Fruit fly (Drosophila melanogaster) whole organism, prepupa: ENCODE results near the gene Tat.

Experiments
- Blimp-1 ChIP-seq: fragments of 200-800 bp; sonication (Bioruptor generic); optimal IDR thresholded peaks from 3 replicates; lab custom pipeline; 2017; ENCODE audit warnings: missing biosample characterization, missing genetic modification characterization, mild to moderate bottlenecking, moderate library complexity, missing genetic modification reagents
- CG10631 ChIP-seq: fragments of 200-800 bp; sonication (Bioruptor generic); optimal IDR thresholded peaks from 2 replicates; lab custom pipeline; 2016; ENCODE audit warnings: missing biosample characterization, missing genetic modification characterization
- CG10669 ChIP-seq: fragments of 200-800 bp; sonication (Bioruptor generic); optimal IDR thresholded peaks from 3 replicates; lab custom pipeline; 2018; ENCODE audit warnings: missing biosample characterization, mild to moderate bottlenecking, missing genetic modification characterization, moderate library complexity
- CG11294 ChIP-seq: fragments of 200-800 bp; sonication (Bioruptor generic); IDR thresholded peaks from 2 replicates; pipeline ENCODE4 v1.3.6; 2022; ENCODE audit warnings: missing biosample characterization, missing genetic modification characterization
- CG11762 ChIP-seq: fragments of 200-800 bp; sonication (Bioruptor generic); optimal IDR thresholded peaks from 3 replicates; lab custom pipeline; 2016; ENCODE audit warnings: missing biosample characterization, missing genetic modification characterization; ENCODE audit not compliant: insufficient read depth
- CG11902 ChIP-seq: fragments of 200-800 bp; sonication (Bioruptor generic); optimal IDR thresholded peaks from 3 replicates; lab custom pipeline; 2016; ENCODE audit warnings: missing biosample characterization, missing genetic modification characterization
- CG3032 ChIP-seq: fragments of 200-800 bp; optimal IDR thresholded peaks from 2 replicates; lab custom pipeline; 2019; ENCODE audit warnings: missing biosample characterization, mild to moderate bottlenecking, missing genetic modification characterization, moderate library complexity
- CG6163 ChIP-seq: fragments of 200-800 bp; sonication (Bioruptor generic); IDR thresholded peaks from 3 replicates; pipeline ENCODE4 v1.3.6; 2022; ENCODE audit warnings: missing biosample characterization, missing genetic modification characterization
- CG6792 ChIP-seq: fragments of 200-800 bp; sonication (Bioruptor generic); optimal IDR thresholded peaks from 3 replicates; lab custom pipeline; 2016; ENCODE audit warnings: missing biosample characterization, missing genetic modification characterization
- CG6808 ChIP-seq: fragments of 200-800 bp; sonication (Bioruptor generic); optimal IDR thresholded peaks from 3 replicates; lab custom pipeline; 2017; ENCODE audit warnings: missing biosample characterization, missing genetic modification characterization, mild to moderate bottlenecking, moderate library complexity, missing genetic modification reagents
- CG7368 ChIP-seq: fragments of 200-800 bp; sonication (Bioruptor generic); optimal IDR thresholded peaks from 3 replicates; lab custom pipeline; 2016; ENCODE audit warnings: missing biosample characterization, missing genetic modification characterization
- CG8119 ChIP-seq: fragments of 200-800 bp; sonication (Bioruptor generic); IDR thresholded peaks from 3 replicates; pipeline ENCODE4 v1.3.6; 2022; ENCODE audit warnings: missing biosample characterization, missing genetic modification characterization
- CG8319 ChIP-seq: fragments of 200-800 bp; sonication (Bioruptor generic); optimal IDR thresholded peaks from 3 replicates; lab custom pipeline; 2016; ENCODE audit warnings: missing biosample characterization, missing genetic modification characterization
- CG8632 ChIP-seq: fragments of 200-800 bp; sonication (Bioruptor generic); optimal IDR thresholded peaks from 3 replicates; lab custom pipeline; 2016; ENCODE audit warnings: missing biosample characterization, missing genetic modification characterization
- Eip75B ChIP-seq: fragments of 200-800 bp; sonication (Bioruptor generic); optimal IDR thresholded peaks from 3 replicates; lab custom pipeline; 2016; ENCODE audit warnings: missing biosample characterization, missing genetic modification characterization
- Eip78C ChIP-seq: fragments of 200-800 bp; sonication (Bioruptor generic); peaks from one replicate; lab custom pipeline; 2016; ENCODE audit warnings: missing biosample characterization, missing genetic modification characterization
- Eip93F ChIP-seq: fragments of 200-800 bp; sonication (Bioruptor generic); optimal IDR thresholded peaks from 2 replicates; lab custom pipeline; 2016; ENCODE audit warnings: missing biosample characterization, mild to moderate bottlenecking, missing genetic modification characterization
- Ets21C ChIP-seq: fragments of 200-800 bp; sonication (Bioruptor generic); optimal IDR thresholded peaks from 3 replicates; lab custom pipeline; 2016; ENCODE audit warnings: missing biosample characterization, missing genetic modification characterization
- Ets96B ChIP-seq: fragments of 200-800 bp; optimal IDR thresholded peaks from 2 replicates; lab custom pipeline; 2019; ENCODE audit warnings: missing biosample characterization, mild to moderate bottlenecking, missing genetic modification characterization, moderate library complexity
- Hr38 ChIP-seq: sonication (Bioruptor generic); optimal IDR thresholded peaks from 2 replicates; lab custom pipeline; 2016; ENCODE audit warnings: missing biosample characterization, missing genetic modification characterization
- Hr39 ChIP-seq: fragments of 200-800 bp; sonication (Bioruptor generic); optimal IDR thresholded peaks from 2 replicates; lab custom pipeline; 2016; ENCODE audit warnings: missing biosample characterization, missing genetic modification characterization
- Hr4 ChIP-seq: fragments of 200-800 bp; sonication (Bioruptor generic); optimal IDR thresholded peaks from 3 replicates; lab custom pipeline; 2016; ENCODE audit warnings: missing biosample characterization, missing genetic modification characterization
- Lpt ChIP-seq: fragments of 200-800 bp; sonication (Bioruptor generic); optimal IDR thresholded peaks from 3 replicates; lab custom pipeline; 2016; ENCODE audit warnings: missing biosample characterization, missing genetic modification characterization
- OdsH ChIP-seq: fragments of 200-800 bp; sonication (Bioruptor generic); optimal IDR thresholded peaks from 3 replicates; lab custom pipeline; 2016; ENCODE audit warnings: missing biosample characterization, missing genetic modification characterization
- Smox ChIP-seq: fragments of 200-800 bp; sonication (Bioruptor generic); optimal IDR thresholded peaks from 3 replicates; lab custom pipeline; 2016; ENCODE audit warnings: missing biosample characterization, missing genetic modification characterization
- Sox102F ChIP-seq: fragments of 200-800 bp; sonication (Bioruptor generic); optimal IDR thresholded peaks from 2 replicates; lab custom pipeline; 2016; ENCODE audit warnings: missing biosample characterization, mild to moderate bottlenecking, missing genetic modification characterization
- Sox14 ChIP-seq: fragments of 200-800 bp; sonication (Bioruptor generic); optimal IDR thresholded peaks from 3 replicates; lab custom pipeline; 2016; ENCODE audit warnings: missing biosample characterization, missing genetic modification characterization
- achi ChIP-seq: fragments of 200-800 bp; sonication (Bioruptor generic); optimal IDR thresholded peaks from 3 replicates; lab custom pipeline; 2016; ENCODE audit warnings: missing biosample characterization, missing genetic modification characterization
- acj6 ChIP-seq: fragments of 200-800 bp; sonication (Bioruptor generic); optimal IDR thresholded peaks from 3 replicates; lab custom pipeline; 2016; ENCODE audit warnings: missing biosample characterization, missing genetic modification characterization
- cyc ChIP-seq: fragments of 200-800 bp; sonication (Bioruptor generic); optimal IDR thresholded peaks from 3 replicates; lab custom pipeline; 2016; ENCODE audit warnings: missing biosample characterization, missing genetic modification characterization
- dsx ChIP-seq: fragments of 200-800 bp; optimal IDR thresholded peaks from 3 replicates; lab custom pipeline; 2019; ENCODE audit warnings: missing biosample characterization, mild to moderate bottlenecking, missing genetic modification characterization, moderate library complexity; ENCODE audit not compliant: poor library complexity, severe bottlenecking
- eg ChIP-seq: fragments of 200-800 bp; sonication (Bioruptor generic); IDR thresholded peaks from 3 replicates; pipeline ENCODE4 v1.3.6; 2022; ENCODE audit warnings: missing biosample characterization, missing genetic modification characterization
- fd59A ChIP-seq: fragments of 200-800 bp; sonication (Bioruptor generic); optimal IDR thresholded peaks from 2 replicates; lab custom pipeline; 2017; ENCODE audit warnings: missing biosample characterization, mild to moderate bottlenecking, missing genetic modification characterization, missing genetic modification reagents
- fkh ChIP-seq: fragments of 200-800 bp; sonication (Bioruptor generic); optimal IDR thresholded peaks from 3 replicates; lab custom pipeline; 2017; ENCODE audit warnings: missing biosample characterization, mild to moderate bottlenecking, missing genetic modification characterization, moderate library complexity
- net ChIP-seq: fragments of 200-800 bp; sonication (Bioruptor generic); optimal IDR thresholded peaks from 3 replicates; lab custom pipeline; 2016; ENCODE audit warnings: missing biosample characterization, missing genetic modification characterization
- pdm3 ChIP-seq: fragments of 200-800 bp; sonication (Bioruptor generic); optimal IDR thresholded peaks from 3 replicates; lab custom pipeline; 2016; ENCODE audit warnings: missing biosample characterization, missing genetic modification characterization
- salr ChIP-seq, 2 experiments: fragments of 200-800 bp; sonication (Bioruptor generic); optimal IDR thresholded peaks; 3 replicates each; lab custom pipeline; 2016 to 2018; ENCODE audit warnings: missing biosample characterization in 2 of 2, missing genetic modification characterization in 2 of 2, mild to moderate bottlenecking in 1 of 2
- topi ChIP-seq: fragments of 200-800 bp; sonication (Bioruptor generic); optimal IDR thresholded peaks from 3 replicates; lab custom pipeline; 2016; ENCODE audit warnings: missing biosample characterization, missing genetic modification characterization
- vri ChIP-seq: fragments of 200-800 bp; sonication (Bioruptor generic); optimal IDR thresholded peaks from 3 replicates; lab custom pipeline; 2016; ENCODE audit warnings: missing biosample characterization, mild to moderate bottlenecking, missing genetic modification characterization

Gene Tat

DNA sequence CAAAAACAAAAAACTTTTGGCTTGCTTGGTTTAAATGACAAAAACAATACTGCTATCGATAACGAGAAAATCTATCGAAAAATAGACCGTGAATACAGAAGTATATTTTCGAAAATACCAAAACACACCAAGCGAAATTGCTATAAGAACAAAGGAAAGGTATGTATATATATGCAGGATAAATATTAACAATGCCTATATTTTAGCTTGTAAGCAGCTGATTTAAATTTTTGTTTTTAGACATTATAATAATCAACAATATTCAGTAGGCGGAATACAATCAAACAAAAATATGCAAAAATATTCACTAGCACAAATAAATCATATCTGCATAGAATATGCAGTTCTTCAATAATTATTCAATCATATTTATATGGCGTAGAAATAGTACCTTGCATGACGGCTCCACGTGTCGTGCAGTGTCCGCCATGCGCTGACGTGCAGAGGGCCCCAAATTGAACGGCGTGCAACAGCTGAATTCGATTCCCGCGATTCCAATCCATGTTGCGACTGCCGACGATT, 23.1 kb upstream of the Tat start, which contains the start of the genes Fbxl4 and Dus2 (continued):
- peak; percentile 84 for TF ChIP-seq CG7368 (GFP tag; lab: Kevin White, UChicago)
- peak; percentile 87 for TF ChIP-seq CG8319 (GFP tag; lab: Kevin White, UChicago)
- TF ChIP-seq Lpt: peak; percentile 77
- peak; percentile 93 for TF ChIP-seq Hr4 (GFP tag; lab: Kevin White, UChicago)
- peak; percentile 85 for TF ChIP-seq net (GFP tag; lab: Kevin White, UChicago)
- peak; percentile 94 for TF ChIP-seq topi
- TF ChIP-seq pdm3: peak; percentile 93
- TF ChIP-seq Sox102F (GFP tag; lab: Kevin White, UChicago): peak; percentile 86
- peak; percentile 68 for TF ChIP-seq Blimp-1 (GFP tag; lab: Kevin White, UChicago)
- TF ChIP-seq CG11294 (GFP tag; lab: Robert Waterston, UW): peak; percentile 80
- peak; percentile 92 for TF ChIP-seq Eip75B (GFP tag; lab: Kevin White, UChicago)
- TF ChIP-seq salr (GFP tag; optimal IDR thresholded peaks at IDR 0.05; lab: Kevin White, UChicago): peak; percentile 73 to 89
- TF ChIP-seq Sox14 (GFP tag; lab: Kevin White, UChicago): peak; percentile 96
- TF ChIP-seq Ets21C (GFP tag; lab: Kevin White, UChicago): peak; percentile 91
- TF ChIP-seq Hr39 (GFP tag; lab: Kevin White, UChicago): peak; percentile 94
- peak; percentile 91 for TF ChIP-seq OdsH (GFP tag; lab: Kevin White, UChicago)
- TF ChIP-seq CG6808 (GFP tag; lab: Kevin White, UChicago): peak; percentile 81
- TF ChIP-seq cyc (GFP tag; lab: Kevin White, UChicago): peak; percentile 93
- TF ChIP-seq CG3032 (tag; lab: Kevin White, UChicago): peak; percentile 87
- peak; percentile 76 for TF ChIP-seq dsx (GFP tag; lab: Kevin White, UChicago)
- peak; percentile 90 for TF ChIP-seq Smox (GFP tag; lab: Kevin White, UChicago)
- peak; percentile 88 for TF ChIP-seq CG11902 (GFP tag; lab: Kevin White, UChicago)
- no peak for TF ChIP-seq vri (GFP tag; lab: Kevin White, UChicago)
- peak; percentile 93 for TF ChIP-seq CG10631 (GFP tag; lab: Kevin White, UChicago)
- TF ChIP-seq fkh (GFP tag; lab: Kevin White, UChicago): no peak
- peak; percentile 47 for TF ChIP-seq Hr38 (GFP tag; lab: Kevin White, UChicago)
- peak; percentile 89 for TF ChIP-seq eg (GFP tag; lab: Robert Waterston, UW)
- TF ChIP-seq CG11762: peak; percentile 82

DNA sequence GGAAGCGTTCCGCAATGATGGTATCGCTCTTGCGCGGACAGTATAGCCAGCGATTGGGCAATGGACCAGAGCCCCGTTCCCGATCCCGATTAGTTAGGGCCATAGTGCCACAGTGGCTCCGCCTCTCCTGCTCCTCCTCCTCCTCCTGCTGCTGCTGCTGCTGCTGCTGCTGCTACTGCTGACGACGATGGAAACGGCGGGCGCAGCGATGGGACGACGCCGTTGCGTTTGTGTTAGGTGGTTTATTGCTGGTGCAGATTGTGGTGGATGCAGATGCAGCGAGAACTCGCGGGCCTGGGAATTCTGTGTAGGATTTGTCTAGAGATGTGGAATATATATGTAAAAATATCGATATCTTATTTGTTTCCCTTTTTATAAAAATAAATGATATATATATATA, 18.5 kb upstream of the Tat start, which contains the start of gene mRNA-cap:
Gene mRNA-cap, minus strand, starts transcription at position 344 of the 400 bp plus-strand sequence.
- TF ChIP-seq Eip78C (GFP tag; lab: Kevin White, UChicago) (no peak), CG8319 (GFP tag; lab: Kevin White, UChicago) (no peak), eg (GFP tag; lab: Robert Waterston, UW) (no peak), fd59A (GFP tag; lab: Kevin White, UChicago) (no peak), CG11294 (GFP tag; lab: Robert Waterston, UW) (no peak), achi (GFP tag; lab: Kevin White, UChicago) (no peak), Sox102F (GFP tag; lab: Kevin White, UChicago) (no peak)

DNA sequence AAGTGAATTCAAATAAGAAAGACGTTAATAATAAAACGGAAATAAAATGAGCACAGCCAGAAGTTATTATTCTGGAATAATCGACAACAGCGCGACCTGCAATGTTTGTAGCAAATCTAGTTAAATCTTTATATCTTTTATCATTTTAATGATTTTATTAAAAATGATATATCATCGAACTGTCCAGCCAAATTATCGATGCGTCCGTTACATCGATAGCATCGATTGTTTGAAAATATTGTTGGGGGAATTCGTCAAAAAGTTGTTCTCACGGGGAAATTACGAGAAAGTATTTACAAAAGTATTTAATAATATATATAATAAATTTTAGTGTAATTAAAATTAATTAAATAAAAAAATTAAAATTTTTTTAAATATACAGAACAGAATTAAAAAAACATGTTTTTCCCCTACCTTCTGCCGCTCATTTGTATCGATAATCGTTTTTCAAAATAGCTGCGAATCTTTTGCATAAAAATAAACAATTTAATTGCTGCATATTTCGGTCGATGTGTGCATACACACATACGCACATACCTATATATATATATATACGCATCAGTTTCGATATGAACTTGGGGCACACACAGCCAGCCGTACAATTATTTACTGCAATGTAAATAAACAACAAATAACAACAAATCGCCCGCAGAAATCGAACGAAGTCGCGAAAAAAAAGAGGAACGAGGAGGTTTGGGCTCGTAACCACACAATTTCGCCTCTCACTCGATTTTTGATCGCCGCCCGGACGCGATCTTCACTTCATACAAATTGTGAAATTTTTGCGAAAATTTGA, 17.9 kb upstream of the Tat start, which contains the start of gene CG32599:
Gene CG32599, plus strand, starts transcription at position 746 of the 796 bp plus-strand sequence.
- peak; percentile 36 for TF ChIP-seq CG10631 (GFP tag; lab: Kevin White, UChicago)
- peak; percentile 14 for TF ChIP-seq Ets96B
- peak; percentile 3 for TF ChIP-seq OdsH (GFP tag; lab: Kevin White, UChicago)
- peak; percentile 41; the same call in 1 of the 3 replicates for TF ChIP-seq CG6163
- TF ChIP-seq CG3032 (tag; lab: Kevin White, UChicago): peak; percentile 23
- no peak for TF ChIP-seq Hr38 (GFP tag; lab: Kevin White, UChicago)
- TF ChIP-seq CG6792 (GFP tag; lab: Kevin White, UChicago): peak; percentile 13
- TF ChIP-seq CG8119 (GFP tag; lab: Robert Waterston, UW): no peak
- TF ChIP-seq Smox (GFP tag; lab: Kevin White, UChicago): peak; percentile 1
- TF ChIP-seq cyc (GFP tag; lab: Kevin White, UChicago): no peak
- peak; percentile 4 for TF ChIP-seq Eip93F (GFP tag; lab: Kevin White, UChicago)
- TF ChIP-seq achi (GFP tag; lab: Kevin White, UChicago): peak; percentile 15
- TF ChIP-seq CG8632: peak; percentile 19
- TF ChIP-seq CG10669 (GFP tag; lab: Kevin White, UChicago): no peak
- TF ChIP-seq eg (GFP tag; lab: Robert Waterston, UW): peak; percentile 62; the same call in 2 of the 3 replicates
- TF ChIP-seq Eip78C (GFP tag; lab: Kevin White, UChicago): peak; percentile 39
- peak; percentile 11 for TF ChIP-seq acj6
